Fruit fly (Drosophila melanogaster) whole organism, pupa: ENCODE data around the gene Theg.
A peak's percentile ranks its signal among the peaks of the same experiment; 100 is the strongest.

ENCODE experiments used
- CG10348 ChIP-seq: fragments of 200-800 bp; sonication (Bioruptor generic); IDR thresholded peaks from 2 replicates; pipeline ENCODE4 v1.3.6; 2022; ENCODE audit warnings: missing biosample characterization, missing genetic modification characterization
- CG12605 ChIP-seq: fragments of 200-800 bp; sonication (Bioruptor generic); IDR thresholded peaks from 2 replicates; pipeline ENCODE4 v1.3.6; 2022; ENCODE audit warnings: missing biosample characterization, missing genetic modification characterization
- CG13204 ChIP-seq: fragments of 200-800 bp; sonication (Bioruptor generic); optimal IDR thresholded peaks from 2 replicates; lab custom pipeline; 2018; ENCODE audit warnings: missing biosample characterization, mild to moderate bottlenecking, missing genetic modification characterization, moderate library complexity
- CG14655 ChIP-seq: fragments of 200-800 bp; sonication (Bioruptor generic); optimal IDR thresholded peaks from 3 replicates; lab custom pipeline; 2017; ENCODE audit warnings: mild to moderate bottlenecking, missing biosample characterization, missing genetic modification reagents, missing genetic modification characterization
- CG15710 ChIP-seq: fragments of 200-800 bp; sonication (Bioruptor generic); optimal IDR thresholded peaks from 2 replicates; lab custom pipeline; 2018; ENCODE audit warnings: missing biosample characterization, mild to moderate bottlenecking, missing genetic modification characterization, moderate library complexity
- CG17806 ChIP-seq: fragments of 200-800 bp; sonication (Bioruptor generic); optimal IDR thresholded peaks from 2 replicates; lab custom pipeline; 2018; ENCODE audit warnings: missing biosample characterization, mild to moderate bottlenecking, missing genetic modification characterization, moderate library complexity
- CG32121 ChIP-seq: fragments of 200-800 bp; sonication (Bioruptor generic); IDR thresholded peaks from 2 replicates; pipeline ENCODE4 v1.3.6; 2022; ENCODE audit warnings: missing biosample characterization, missing genetic modification characterization
- CG34367 ChIP-seq: fragments of 200-800 bp; sonication (Bioruptor generic); optimal IDR thresholded peaks from 2 replicates; lab custom pipeline; 2018; ENCODE audit warnings: missing biosample characterization, mild to moderate bottlenecking, missing genetic modification characterization
- CG4496 ChIP-seq: fragments of 200-800 bp; sonication (Bioruptor generic); IDR thresholded peaks from 3 replicates; pipeline ENCODE4 v1.3.6; 2022; ENCODE audit warnings: missing biosample characterization, missing genetic modification characterization
- CG8159 ChIP-seq: fragments of 200-800 bp; sonication (Bioruptor generic); optimal IDR thresholded peaks from 3 replicates; lab custom pipeline; 2018; ENCODE audit warnings: missing biosample characterization, mild to moderate bottlenecking, missing genetic modification characterization, moderate library complexity
- CG8301 ChIP-seq: fragments of 200-800 bp; sonication (Bioruptor generic); optimal IDR thresholded peaks from 2 replicates; lab custom pipeline; 2018; ENCODE audit warnings: missing biosample characterization, mild to moderate bottlenecking, missing genetic modification characterization
- CG9948 ChIP-seq: fragments of 200-800 bp; sonication (Bioruptor generic); optimal IDR thresholded peaks from 2 replicates; lab custom pipeline; 2018; ENCODE audit warnings: missing biosample characterization, mild to moderate bottlenecking, missing genetic modification characterization, moderate library complexity
- D1 ChIP-seq: fragments of 200-800 bp; sonication (Bioruptor generic); optimal IDR thresholded peaks from 2 replicates; lab custom pipeline; 2018; ENCODE audit warnings: missing biosample characterization, mild to moderate bottlenecking, missing genetic modification characterization, moderate library complexity
- EcR ChIP-seq: fragments of 200-800 bp; sonication (Bioruptor generic); optimal IDR thresholded peaks from 3 replicates; lab custom pipeline; 2019; ENCODE audit warnings: missing biosample characterization, missing genetic modification characterization, mild to moderate bottlenecking, moderate library complexity, missing genetic modification reagents
- Ets98B ChIP-seq: fragments of 200-800 bp; sonication (Bioruptor generic); IDR thresholded peaks from 2 replicates; pipeline ENCODE4 v1.3.6; 2022; ENCODE audit warnings: missing biosample characterization, missing genetic modification characterization
- Pif1A ChIP-seq: fragments of 200-800 bp; sonication (Bioruptor generic); optimal IDR thresholded peaks from 3 replicates; lab custom pipeline; 2016; ENCODE audit warnings: missing biosample characterization, missing genetic modification characterization
- Pif1B ChIP-seq: fragments of 200-800 bp; sonication (Bioruptor generic); optimal IDR thresholded peaks from 3 replicates; lab custom pipeline; 2016; ENCODE audit warnings: missing biosample characterization, missing genetic modification characterization
- Snoo ChIP-seq: fragments of 200-800 bp; sonication (Bioruptor generic); optimal IDR thresholded peaks from 3 replicates; lab custom pipeline; 2017; ENCODE audit warnings: missing biosample characterization, mild to moderate bottlenecking, missing genetic modification characterization, inconsistent platforms
- fd96Ca ChIP-seq: fragments of 200-800 bp; sonication (Bioruptor generic); IDR thresholded peaks from 3 replicates; pipeline ENCODE4 v1.3.6; 2022; ENCODE audit warnings: missing biosample characterization, missing genetic modification characterization
- gl ChIP-seq: fragments of 200-800 bp; sonication (Bioruptor generic); optimal IDR thresholded peaks from 2 replicates; lab custom pipeline; 2018; ENCODE audit warnings: missing biosample characterization, mild to moderate bottlenecking, missing genetic modification characterization
- rn ChIP-seq: fragments of 200-800 bp; sonication (Bioruptor generic); IDR thresholded peaks from 2 replicates; pipeline ENCODE4 v1.3.6; 2022; ENCODE audit warnings: missing biosample characterization, missing genetic modification characterization

Gene Theg

DNA sequence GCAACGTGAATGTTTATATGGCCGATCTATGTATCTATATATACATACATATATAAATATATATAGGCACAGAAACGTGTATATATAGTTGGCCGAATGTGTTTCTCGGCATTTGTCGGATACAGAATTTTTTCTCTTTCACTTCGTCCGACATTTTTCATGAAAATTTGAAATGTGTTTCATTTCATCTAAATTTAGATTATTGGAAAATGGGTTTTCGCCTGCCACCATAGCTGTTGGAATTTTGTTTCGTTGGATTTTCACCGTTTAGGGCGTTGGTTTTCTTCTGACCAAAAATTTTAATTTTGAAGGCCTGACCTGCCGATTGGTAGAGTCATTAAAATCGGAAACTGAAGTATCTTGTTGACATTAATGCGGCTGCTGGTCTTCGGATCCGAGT lies 32.9 kb downstream of the Theg start:
- no peak for TF ChIP-seq EcR
- TF ChIP-seq Snoo = no peak

- TF ChIP-seq Ets98B = peak; percentile 83
- TF ChIP-seq gl (tag; lab: Kevin White, UChicago) = no peak
- no peak for TF ChIP-seq D1
- peak; percentile 80 for TF ChIP-seq CG14655 (GFP tag; lab: Kevin White, UChicago)
- TF ChIP-seq CG32121 (GFP tag; lab: Robert Waterston, UW) = peak; percentile 80
- TF ChIP-seq CG12605 (GFP tag; lab: Robert Waterston, UW) = peak; percentile 66
- TF ChIP-seq Pif1A = peak; percentile 64
- TF ChIP-seq rn = no peak
- peak; percentile 59 for TF ChIP-seq CG8159 (tag; lab: Kevin White, UChicago)
- TF ChIP-seq CG17806 (tag; lab: Kevin White, UChicago) = peak; percentile 54
- TF ChIP-seq CG10348 (GFP tag; lab: Robert Waterston, UW) = 0 out of 2 replicates have a peak, but pooled peaks have one; percentile 40
- TF ChIP-seq CG4496 (GFP tag; lab: Robert Waterston, UW) = no peak
- no peak for TF ChIP-seq EcR
- TF ChIP-seq Pif1B (GFP tag; lab: Kevin White, UChicago) = peak; percentile 15
- TF ChIP-seq fd96Ca (GFP tag; lab: Robert Waterston, UW) = peak; percentile 77
- peak; percentile 50 for TF ChIP-seq CG15710 (tag; lab: Kevin White, UChicago)
- no peak for TF ChIP-seq CG13204
- TF ChIP-seq Snoo = no peak
- TF ChIP-seq CG8301 (tag; lab: Kevin White, UChicago) = peak; percentile 75
- TF ChIP-seq CG34367 (tag; lab: Kevin White, UChicago) = peak; percentile 34
- peak; percentile 34 for TF ChIP-seq CG9948 (tag; lab: Kevin White, UChicago)
These were observed 34.8 kb downstream of the Theg start for dm6 chr3R:22049134-22049796.

DNA sequence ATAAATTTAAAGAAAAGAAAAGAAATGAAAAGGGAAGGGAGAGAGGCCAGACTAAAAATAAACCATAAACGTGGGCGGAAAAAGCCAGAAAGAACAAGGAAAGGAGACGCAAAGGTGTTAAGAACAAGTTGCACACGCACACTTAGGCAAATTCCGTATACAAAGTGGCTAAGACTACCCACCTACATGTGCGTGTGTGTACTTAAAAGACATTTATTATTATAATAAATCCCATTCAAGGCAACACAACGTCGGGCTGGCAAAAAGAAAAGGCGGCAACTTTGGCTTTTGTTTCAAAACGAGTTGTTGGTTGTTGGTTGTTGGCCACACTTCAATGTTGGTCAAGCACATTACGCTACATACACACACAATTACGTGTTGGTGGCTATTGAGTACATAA lies 37.7 kb downstream of the Theg start:
- TF ChIP-seq CG4496 (GFP tag; lab: Robert Waterston, UW) = no peak
- no peak for TF ChIP-seq CG13204
- TF ChIP-seq CG15710 (tag; lab: Kevin White, UChicago) = no peak
- TF ChIP-seq CG8159 (tag; lab: Kevin White, UChicago) = no peak
- no peak for TF ChIP-seq CG10348 (GFP tag; lab: Robert Waterston, UW)
- no peak for TF ChIP-seq Pif1B (GFP tag; lab: Kevin White, UChicago)
- no peak for TF ChIP-seq D1

dm6 chr3R:22053202-22053601 lies 38.7 kb downstream of the Theg start:
- TF ChIP-seq CG8159 (tag; lab: Kevin White, UChicago) = no peak
- TF ChIP-seq gl (tag; lab: Kevin White, UChicago) = no peak

DNA sequence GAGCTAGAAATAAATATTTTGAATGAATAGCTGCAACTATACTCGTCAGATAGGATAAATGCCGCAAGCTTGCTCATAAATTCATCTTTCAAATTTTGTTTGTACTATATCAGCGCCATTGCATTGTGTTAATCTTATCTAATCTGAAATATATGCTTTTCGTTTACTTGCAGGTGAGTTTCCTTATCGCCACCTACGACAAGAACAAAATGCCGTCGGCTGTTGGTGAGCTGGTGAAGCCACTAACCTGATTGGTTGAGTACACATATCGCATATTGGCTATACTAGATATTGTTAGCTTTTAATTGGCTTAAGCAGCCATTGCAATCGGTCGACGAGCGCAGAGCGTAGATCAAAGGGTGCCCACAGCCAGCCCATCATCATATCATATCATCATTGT lies 39.2 kb downstream of the Theg start:
- TF ChIP-seq gl (tag; lab: Kevin White, UChicago) (no peak), D1 (no peak), CG8159 (tag; lab: Kevin White, UChicago) (no peak), fd96Ca (GFP tag; lab: Robert Waterston, UW) (no peak), CG15710 (tag; lab: Kevin White, UChicago) (no peak), Ets98B (no peak), CG17806 (tag; lab: Kevin White, UChicago) (no peak), CG10348 (GFP tag; lab: Robert Waterston, UW) (no peak), CG8301 (tag; lab: Kevin White, UChicago) (no peak), CG34367 (tag; lab: Kevin White, UChicago) (no peak), rn (no peak), CG9948 (tag; lab: Kevin White, UChicago) (no peak), CG13204 (no peak), CG32121 (GFP tag; lab: Robert Waterston, UW) (no peak), Snoo (no peak), EcR (no peak), CG14655 (GFP tag; lab: Kevin White, UChicago) (no peak), CG4496 (GFP tag; lab: Robert Waterston, UW) (no peak), Pif1A (no peak)

dm6 chr3R:22057083-22057482 lies 42.6 kb downstream of the Theg start:
- no peak for TF ChIP-seq CG4496 (GFP tag; lab: Robert Waterston, UW)
- no peak for TF ChIP-seq CG13204
- TF ChIP-seq Snoo = no peak
- no peak for TF ChIP-seq CG32121 (GFP tag; lab: Robert Waterston, UW)
- no peak for TF ChIP-seq CG9948 (tag; lab: Kevin White, UChicago)
- TF ChIP-seq Pif1A = no peak
- no peak for TF ChIP-seq D1
- TF ChIP-seq Pif1B (GFP tag; lab: Kevin White, UChicago) = no peak
- TF ChIP-seq gl (tag; lab: Kevin White, UChicago) = no peak
